Worm (Caenorhabditis elegans) whole organism, L3 larva: Measurements from ENCODE around the gene C50B8.4.

Experiments used
- ceh-82 ChIP-seq: fragments of 150-350 bp; optimal IDR thresholded peaks from 2 replicates; lab custom pipeline; 2014; ENCODE audit warnings: missing biosample characterization, missing genetic modification characterization
- mdl-1 ChIP-seq: fragments of 150-350 bp; optimal IDR thresholded peaks from 2 replicates; lab custom pipeline; 2014; ENCODE audit warnings: missing biosample characterization, missing genetic modification characterization
- nfya-1 ChIP-seq: sonication (generic microtip); optimal IDR thresholded peaks from 2 replicates; lab custom pipeline; 2017; ENCODE audit warnings: missing genetic modification characterization, mild to moderate bottlenecking, missing compliant biosample characterization, antibody characterized with exemption, moderate library complexity; ENCODE audit not compliant: insufficient read depth
- pqm-1 ChIP-seq: fragments of 150-350 bp; optimal IDR thresholded peaks from 2 replicates; lab custom pipeline; 2017; ENCODE audit warnings: missing biosample characterization, missing genetic modification characterization, inconsistent platforms
- skn-1 ChIP-seq: fragments of 150-350 bp; optimal IDR thresholded peaks from 2 replicates; lab custom pipeline; 2014; ENCODE audit warnings: missing biosample characterization, missing genetic modification characterization
- zag-1 ChIP-seq: fragments of 150-350 bp; optimal IDR thresholded peaks from 2 replicates; lab custom pipeline; 2014; ENCODE audit warnings: missing biosample characterization, missing genetic modification characterization

- TF ChIP-seq pqm-1 (tag; lab: Kevin White, UChicago), result no peak
- no peak for TF ChIP-seq mdl-1 (tag; lab: Kevin White, UChicago)
- TF ChIP-seq ceh-82 (tag; lab: Kevin White, UChicago), result no peak
- no peak for TF ChIP-seq zag-1
- no peak for TF ChIP-seq nfya-1 (tag; lab: Kevin White, UChicago)
- no peak for TF ChIP-seq skn-1 (tag; lab: Kevin White, UChicago)
Observed at ce11 chrV:13536058-13536579, 35.7 kb upstream of the C50B8.4 start, which contains the start of gene frpr-5.
